Fruit fly (Drosophila melanogaster): Measurements from ENCODE around the gene CG31626.

DNA sequence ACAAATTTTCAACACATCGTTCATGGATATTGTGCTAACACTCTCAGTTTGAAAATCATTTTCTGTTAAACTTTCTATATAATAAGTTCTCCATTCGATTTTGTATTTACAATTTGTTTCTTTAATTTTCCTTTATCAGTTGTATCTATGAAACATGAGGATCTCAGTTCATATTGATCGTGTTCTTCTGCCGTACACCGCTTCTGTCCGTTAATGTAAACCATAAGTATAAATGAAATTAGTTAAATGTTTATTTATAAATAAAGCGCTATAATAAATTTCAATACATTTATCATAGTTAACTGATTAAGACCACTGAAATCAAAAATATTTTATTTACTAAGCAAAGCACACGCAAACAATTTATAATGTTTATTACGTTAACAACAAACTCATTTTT, 22.5 kb upstream of the CG31626 start:
- TF ChIP-seq psq (optimal IDR thresholded peaks at IDR 0.05) (no peak), EcR (GFP tag; optimal IDR thresholded peaks at IDR 0.05) (no peak), usp (GFP tag; optimal IDR thresholded peaks at IDR 0.05) (no peak), Dll (optimal IDR thresholded peaks at IDR 0.05) (no peak)

Data from whole organism.